Worm (Caenorhabditis elegans): ENCODE results near the gene F53F8.5.

DNA sequence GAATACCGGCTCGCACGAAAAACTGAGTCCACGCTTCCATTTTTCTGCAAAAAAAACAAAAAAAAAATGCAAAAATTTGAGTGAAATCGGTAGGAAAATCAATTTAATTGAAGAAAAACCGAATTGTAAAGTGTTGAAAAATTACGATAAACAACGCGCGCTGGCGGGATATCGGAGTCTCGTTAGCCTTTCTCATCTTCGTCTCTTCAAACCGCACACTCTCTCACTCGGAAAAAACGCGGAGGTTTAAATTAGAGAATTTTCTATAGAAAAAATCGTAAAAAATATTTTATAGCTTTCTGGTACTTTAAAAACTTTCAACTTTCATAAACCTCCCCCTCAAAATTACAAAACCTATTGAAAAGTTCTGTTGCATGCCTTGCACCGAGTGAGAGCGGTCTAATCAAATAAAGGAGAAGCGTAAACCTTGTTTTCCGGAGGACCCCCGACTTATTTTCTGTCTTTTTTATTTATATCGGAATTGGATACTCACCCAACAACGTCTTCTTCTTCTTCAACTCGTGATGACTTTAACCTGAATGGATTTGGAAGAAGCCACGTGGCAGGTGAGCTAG, at the start of gene F53F8.5, which contains the start of gene F53F8.6:
- 0 out of 2 replicates have a peak, but pooled peaks have one; percentile 19 for TF ChIP-seq flt-1 (GFP tag; IDR thresholded peaks at IDR 0.05)
- TF ChIP-seq klf-2 (GFP tag; conservative IDR thresholded peaks at IDR 0.05) = no peak
- TF ChIP-seq tab-1 (GFP tag; IDR thresholded peaks at IDR 0.05) = no peak
- no peak for TF ChIP-seq ztf-29 (GFP tag; IDR thresholded peaks at IDR 0.05)
- no peak for TF ChIP-seq cog-1 (tag; optimal IDR thresholded peaks at IDR 0.05)
- TF ChIP-seq T22C8.4 (GFP tag; IDR thresholded peaks at IDR 0.05) = no peak

All from whole organism, midembryonic.